Fruit fly (Drosophila melanogaster) whole organism, embryonic: ENCODE measurements around the gene akirin.

Experiments used
- Atf3 ChIP-seq: fragments of 200-800 bp; sonication (Bioruptor generic); optimal IDR thresholded peaks from 3 replicates; lab custom pipeline; 2016; ENCODE audit warnings: missing biosample characterization, missing genetic modification characterization
- CG10209 ChIP-seq: fragments of 200-800 bp; sonication (Bioruptor generic); optimal IDR thresholded peaks from 3 replicates; lab custom pipeline; 2017; ENCODE audit warnings: missing biosample characterization, mild to moderate bottlenecking, missing genetic modification characterization, missing genetic modification reagents
- CG1024 ChIP-seq: fragments of 200-800 bp; sonication (Bioruptor generic); IDR thresholded peaks from 2 replicates; pipeline ENCODE4 v1.3.6; 2022; ENCODE audit warnings: missing biosample characterization, missing genetic modification characterization
- CG13287 ChIP-seq: fragments of 200-800 bp; sonication (Bioruptor generic); IDR thresholded peaks from 2 replicates; pipeline ENCODE4 v1.3.6; 2022; ENCODE audit warnings: missing biosample characterization, missing genetic modification characterization; ENCODE audit not compliant: partially characterized antibody
- CG14965 ChIP-seq: fragments of 200-800 bp; sonication (Bioruptor generic); optimal IDR thresholded peaks from 2 replicates; lab custom pipeline; 2016; ENCODE audit warnings: missing biosample characterization, missing genetic modification characterization, borderline replicate concordance
- CG1529 ChIP-seq: fragments of 200-800 bp; sonication (Bioruptor generic); optimal IDR thresholded peaks from 3 replicates; lab custom pipeline; 2018; ENCODE audit warnings: missing biosample characterization, missing genetic modification characterization
- CG1647 ChIP-seq: fragments of 200-800 bp; sonication (Bioruptor generic); optimal IDR thresholded peaks from 3 replicates; lab custom pipeline; 2016; ENCODE audit warnings: missing biosample characterization, missing genetic modification characterization
- CG16815 ChIP-seq: fragments of 200-800 bp; sonication (Bioruptor generic); optimal IDR thresholded peaks from 3 replicates; lab custom pipeline; 2017; ENCODE audit warnings: missing biosample characterization, mild to moderate bottlenecking, missing genetic modification characterization
- CG17802 ChIP-seq: fragments of 200-800 bp; sonication (Bioruptor generic); optimal IDR thresholded peaks from 2 replicates; lab custom pipeline; 2018; ENCODE audit warnings: missing biosample characterization, mild to moderate bottlenecking, missing genetic modification characterization, moderate library complexity
- CG17829 ChIP-seq: fragments of 200-800 bp; optimal IDR thresholded peaks from 2 replicates; lab custom pipeline; 2019; ENCODE audit warnings: missing biosample characterization, mild to moderate bottlenecking, missing genetic modification characterization, moderate library complexity
- CG18619 ChIP-seq: fragments of 200-800 bp; sonication (Bioruptor generic); optimal IDR thresholded peaks from 3 replicates; lab custom pipeline; 2017; ENCODE audit warnings: missing biosample characterization, mild to moderate bottlenecking, missing genetic modification characterization
- CG2199 ChIP-seq: fragments of 200-800 bp; sonication (Bioruptor generic); IDR thresholded peaks from 3 replicates; pipeline ENCODE4 v1.3.6; 2022; ENCODE audit warnings: missing biosample characterization, missing genetic modification characterization
- CG2889 ChIP-seq: fragments of 200-800 bp; sonication (Bioruptor generic); IDR thresholded peaks from 3 replicates; pipeline ENCODE4 v1.3.6; 2022; ENCODE audit warnings: missing biosample characterization, missing genetic modification characterization
- CG42726 ChIP-seq: fragments of 200-800 bp; sonication (Bioruptor generic); IDR thresholded peaks from 2 replicates; pipeline ENCODE4 v1.3.6; 2022; ENCODE audit warnings: missing biosample characterization, missing genetic modification characterization; ENCODE audit not compliant: partially characterized antibody
- CG4730 ChIP-seq: fragments of 200-800 bp; sonication (Bioruptor generic); IDR thresholded peaks from 2 replicates; pipeline ENCODE4 v1.3.6; 2022; ENCODE audit warnings: missing biosample characterization, missing genetic modification characterization
- CG7271 ChIP-seq: fragments of 200-800 bp; sonication (Bioruptor generic); optimal IDR thresholded peaks from 2 replicates; lab custom pipeline; 2018; ENCODE audit warnings: missing biosample characterization, mild to moderate bottlenecking, missing genetic modification characterization, moderate library complexity
- CG7928 ChIP-seq: fragments of 200-800 bp; sonication (Bioruptor generic); optimal IDR thresholded peaks from 2 replicates; lab custom pipeline; 2017; ENCODE audit warnings: missing biosample characterization, mild to moderate bottlenecking, missing genetic modification characterization
- CG8089 ChIP-seq: fragments of 200-800 bp; sonication (Bioruptor generic); optimal IDR thresholded peaks from 3 replicates; lab custom pipeline; 2016; ENCODE audit warnings: missing biosample characterization, missing genetic modification characterization
- CG8765 ChIP-seq: fragments of 200-800 bp; sonication (Bioruptor generic); IDR thresholded peaks from 2 replicates; pipeline ENCODE4 v1.3.6; 2022; ENCODE audit warnings: missing biosample characterization, missing genetic modification characterization
- CG8944 ChIP-seq: fragments of 200-800 bp; sonication (Bioruptor generic); optimal IDR thresholded peaks from 3 replicates; lab custom pipeline; 2016; ENCODE audit warnings: missing biosample characterization, missing genetic modification characterization
- D19A ChIP-seq: fragments of 200-800 bp; optimal IDR thresholded peaks from 3 replicates; lab custom pipeline; 2019; ENCODE audit warnings: missing biosample characterization, mild to moderate bottlenecking, missing genetic modification characterization, moderate library complexity
- Deaf1 ChIP-seq: fragments of 200-800 bp; optimal IDR thresholded peaks from 3 replicates; lab custom pipeline; 2019; ENCODE audit warnings: missing biosample characterization, mild to moderate bottlenecking, missing genetic modification characterization, moderate library complexity
- Elba2 ChIP-seq: fragments of 200-800 bp; sonication (Bioruptor generic); optimal IDR thresholded peaks from 3 replicates; lab custom pipeline; 2016; ENCODE audit warnings: missing biosample characterization, missing genetic modification characterization
- Gsc ChIP-seq: fragments of 200-800 bp; sonication (Bioruptor generic); IDR thresholded peaks from 2 replicates; pipeline ENCODE4 v1.3.6; 2022; ENCODE audit warnings: missing biosample characterization, missing genetic modification characterization
- Lim3 ChIP-seq: fragments of 200-800 bp; sonication (Bioruptor generic); IDR thresholded peaks from 2 replicates; pipeline ENCODE4 v1.3.6; 2022; ENCODE audit warnings: missing biosample characterization, missing genetic modification characterization
- Max ChIP-seq: fragments of 200-800 bp; sonication (Bioruptor generic); optimal IDR thresholded peaks from 2 replicates; lab custom pipeline; 2016; ENCODE audit warnings: missing biosample characterization, mild to moderate bottlenecking, missing genetic modification characterization
- Meics ChIP-seq: fragments of 200-800 bp; sonication (Bioruptor generic); optimal IDR thresholded peaks from 2 replicates; lab custom pipeline; 2017; ENCODE audit warnings: missing biosample characterization, mild to moderate bottlenecking, missing genetic modification characterization
- NC2α ChIP-seq: fragments of 200-800 bp; sonication (Bioruptor generic); optimal IDR thresholded peaks from 2 replicates; lab custom pipeline; 2016; ENCODE audit warnings: missing biosample characterization, missing genetic modification characterization
- Optix ChIP-seq: fragments of 200-800 bp; sonication (Bioruptor generic); IDR thresholded peaks from 3 replicates; pipeline ENCODE4 v1.3.6; 2022; ENCODE audit warnings: missing biosample characterization, missing genetic modification characterization
- Ptx1 ChIP-seq: fragments of 200-800 bp; sonication (Bioruptor generic); IDR thresholded peaks from 2 replicates; pipeline ENCODE4 v1.3.6; 2022; ENCODE audit warnings: missing biosample characterization, missing genetic modification characterization
- Stat92E ChIP-seq, 3 experiments: fragments of >200 bp in 2 of 3; fragments of 200-800 bp in 1 of 3; sonication (Bioruptor generic) in 1 of 3; optimal IDR thresholded peaks; 2 replicates each; lab custom pipeline; 2017 to 2019; ENCODE audit warnings: missing biosample characterization in 3 of 3, missing genetic modification characterization in 3 of 3, mild to moderate bottlenecking in 1 of 3, moderate library complexity in 1 of 3
- ab ChIP-seq: fragments of 200-800 bp; sonication (Bioruptor generic); optimal IDR thresholded peaks from 2 replicates; lab custom pipeline; 2016; ENCODE audit warnings: missing biosample characterization, missing genetic modification characterization
- ap ChIP-seq: fragments of 200-800 bp; sonication (Bioruptor generic); IDR thresholded peaks from 2 replicates; pipeline ENCODE4 v1.3.6; 2022; ENCODE audit warnings: missing biosample characterization, missing genetic modification characterization
- bbx ChIP-seq: fragments of 200-800 bp; sonication (Bioruptor generic); IDR thresholded peaks from 2 replicates; pipeline ENCODE4 v1.3.6; 2022; ENCODE audit warnings: missing biosample characterization, missing genetic modification characterization; ENCODE audit not compliant: partially characterized antibody
- br ChIP-seq: fragments of >200 bp; optimal IDR thresholded peaks from 2 replicates; lab custom pipeline; 2017
- cad ChIP-seq: fragments of >200 bp; optimal IDR thresholded peaks from 2 replicates; lab custom pipeline; 2017; ENCODE audit warnings: missing biosample characterization, missing genetic modification characterization
- chinmo ChIP-seq: fragments of 200-800 bp; sonication (Bioruptor generic); IDR thresholded peaks from 4 replicates; pipeline ENCODE4 v1.3.6; 2022; ENCODE audit warnings: missing biosample characterization, missing genetic modification characterization; ENCODE audit not compliant: partially characterized antibody
- emc ChIP-seq: fragments of 200-800 bp; sonication (Bioruptor generic); optimal IDR thresholded peaks from 2 replicates; lab custom pipeline; 2016; ENCODE audit warnings: missing biosample characterization, missing genetic modification characterization
- gce ChIP-seq: fragments of 200-800 bp; sonication (Bioruptor generic); IDR thresholded peaks from 3 replicates; pipeline ENCODE4 v1.3.6; 2022; ENCODE audit warnings: missing biosample characterization, missing genetic modification characterization
- hbn ChIP-seq: fragments of 200-800 bp; sonication (Bioruptor generic); IDR thresholded peaks from 2 replicates; pipeline ENCODE4 v1.3.6; 2022; ENCODE audit warnings: missing biosample characterization, missing genetic modification characterization; ENCODE audit not compliant: partially characterized antibody
- kni ChIP-seq: fragments of 200-800 bp; sonication (Bioruptor generic); optimal IDR thresholded peaks from 3 replicates; lab custom pipeline; 2017; ENCODE audit warnings: mild to moderate bottlenecking, missing biosample characterization, missing genetic modification reagents, missing genetic modification characterization
- mam ChIP-seq: fragments of 200-800 bp; sonication (Bioruptor generic); optimal IDR thresholded peaks from 3 replicates; lab custom pipeline; 2016; ENCODE audit warnings: missing biosample characterization, missing genetic modification characterization
- p53 ChIP-seq: fragments of 200-800 bp; sonication (Bioruptor generic); optimal IDR thresholded peaks from 2 replicates; lab custom pipeline; 2016; ENCODE audit warnings: missing biosample characterization, missing genetic modification characterization
- peb ChIP-seq: fragments of 200-800 bp; sonication (Bioruptor generic); IDR thresholded peaks from 2 replicates; pipeline ENCODE4 v1.3.6; 2022; ENCODE audit warnings: missing biosample characterization, missing genetic modification characterization
- tll ChIP-seq, 2 experiments: fragments of 200-800 bp in 1 of 2; fragments of >200 bp in 1 of 2; sonication (Bioruptor generic) in 1 of 2; optimal IDR thresholded peaks; 2 replicates each; lab custom pipeline; 2017 to 2019; ENCODE audit warnings: missing biosample characterization in 2 of 2, missing genetic modification characterization in 2 of 2, mild to moderate bottlenecking in 1 of 2, moderate library complexity in 1 of 2
- yki ChIP-seq: fragments of >200 bp; optimal IDR thresholded peaks from 3 replicates; lab custom pipeline; 2018
- zen ChIP-seq: fragments of 200-800 bp; sonication (Bioruptor generic); optimal IDR thresholded peaks from 3 replicates; lab custom pipeline; 2018; ENCODE audit warnings: missing biosample characterization, mild to moderate bottlenecking, missing genetic modification characterization, moderate library complexity
- zfh1 ChIP-seq: fragments of 200-800 bp; sonication (Bioruptor generic); IDR thresholded peaks from 3 replicates; pipeline ENCODE4 v1.3.6; 2022; ENCODE audit warnings: missing biosample characterization, missing genetic modification characterization
- zfh2 ChIP-seq: fragments of 200-800 bp; sonication (Bioruptor generic); optimal IDR thresholded peaks from 2 replicates; lab custom pipeline; 2016; ENCODE audit warnings: missing biosample characterization, missing genetic modification characterization

Gene akirin

dm6 chr3L:7367798-7368678 lies 1.6 kb upstream of the akirin start (continued):
- TF ChIP-seq p53 (GFP tag; lab: Kevin White, UChicago) (no peak), CG8089 (no peak), CG8944 (GFP tag; lab: Kevin White, UChicago) (peak; percentile 6), CG4730 (GFP tag; lab: Robert Waterston, UW) (no peak), CG17802 (no peak), CG2199 (GFP tag; lab: Robert Waterston, UW) (0 out of 3 replicates have a peak, but pooled peaks have one; percentile 67), NC2α (GFP tag; lab: Kevin White, UChicago) (no peak), CG1024 (no peak), ap (GFP tag; lab: Robert Waterston, UW) (no peak), CG1529 (GFP tag; lab: Kevin White, UChicago) (no peak), Elba2 (GFP tag; lab: Kevin White, UChicago) (peak; percentile 93), CG16815 (GFP tag; lab: Kevin White, UChicago) (no peak), mam (GFP tag; lab: Kevin White, UChicago) (no peak), Meics (peak; percentile 50), D19A (tag; lab: Kevin White, UChicago) (peak; percentile 7), tll (GFP tag; optimal IDR thresholded peaks at IDR 0.05; lab: Kevin White, UChicago) (no peak), ab (GFP tag; lab: Kevin White, UChicago) (no peak), CG42726 (no peak), Lim3 (no peak), yki (lab: Kevin White, UChicago) (no peak), CG13287 (0 out of 2 replicates have a peak, but pooled peaks have one; percentile 17), emc (GFP tag; lab: Kevin White, UChicago) (no peak), gce (no peak), br (lab: Kevin White, UChicago) (no peak), Stat92E (GFP tag; optimal IDR thresholded peaks at IDR 0.05; lab: Kevin White, UChicago) (no peak), CG1647 (GFP tag; lab: Kevin White, UChicago) (peak; percentile 21), CG17829 (tag; lab: Kevin White, UChicago) (peak; percentile 20), Ptx1 (GFP tag; lab: Robert Waterston, UW) (0 out of 2 replicates have a peak, but pooled peaks have one; percentile 15), CG2889 (GFP tag; lab: Robert Waterston, UW) (peak; percentile 36; the same call in 1 of the 3 replicates), kni (GFP tag; lab: Kevin White, UChicago) (peak; percentile 52), zen (tag; lab: Kevin White, UChicago) (no peak), Deaf1 (tag; lab: Kevin White, UChicago) (no peak), CG10209 (peak; percentile 35), CG14965 (GFP tag; lab: Kevin White, UChicago) (no peak), CG18619 (GFP tag; lab: Kevin White, UChicago) (peak; percentile 16), CG8765 (no peak), Gsc (GFP tag; lab: Robert Waterston, UW) (no peak), Max (GFP tag; lab: Kevin White, UChicago) (no peak), peb (GFP tag; lab: Robert Waterston, UW) (no peak), chinmo (GFP tag; lab: Robert Waterston, UW) (peak; percentile 81; the same call in 2 of the 4 replicates), zfh2 (GFP tag; lab: Kevin White, UChicago) (no peak), CG7271 (tag; lab: Kevin White, UChicago) (no peak), hbn (no peak), zfh1 (GFP tag; lab: Robert Waterston, UW) (peak; percentile 47; the same call in 2 of the 3 replicates), bbx (no peak), CG7928 (GFP tag; lab: Kevin White, UChicago) (no peak), cad (GFP tag; lab: Kevin White, UChicago) (no peak), Optix (GFP tag; lab: Robert Waterston, UW) (0 out of 3 replicates have a peak, but pooled peaks have one; percentile 22), Atf3 (GFP tag; lab: Kevin White, UChicago) (no peak)
